Worm (Caenorhabditis elegans) whole organism, L3 larva: ENCODE data around the gene C24H11.2.
A peak's percentile ranks its signal among the peaks of the same experiment; 100 is the strongest.

ENCODE experiments used
- ama-1 ChIP-seq: fragments of 150-350 bp; optimal IDR thresholded peaks from 2 replicates; lab custom pipeline; 2018
- egl-27 ChIP-seq: sonication (generic microtip); optimal IDR thresholded peaks from 4 replicates; lab custom pipeline; 2017; ENCODE audit warnings: missing biosample characterization, missing genetic modification reagents, missing genetic modification characterization
- skn-1 ChIP-seq: fragments of 150-350 bp; optimal IDR thresholded peaks from 2 replicates; lab custom pipeline; 2014; ENCODE audit warnings: missing biosample characterization, missing genetic modification characterization

ce11 chrIII:11825654-11826053 lies 33.5 kb upstream of the C24H11.2 start:
- TF ChIP-seq egl-27 (tag; lab: Kevin White, UChicago) (no peak), skn-1 (tag; lab: Kevin White, UChicago) (peak; percentile 54), ama-1 (lab: Kevin White, UChicago) (no peak)
